Worm (Caenorhabditis elegans): ENCODE results near the gene mlc-7.

mlc-7 gene

DNA sequence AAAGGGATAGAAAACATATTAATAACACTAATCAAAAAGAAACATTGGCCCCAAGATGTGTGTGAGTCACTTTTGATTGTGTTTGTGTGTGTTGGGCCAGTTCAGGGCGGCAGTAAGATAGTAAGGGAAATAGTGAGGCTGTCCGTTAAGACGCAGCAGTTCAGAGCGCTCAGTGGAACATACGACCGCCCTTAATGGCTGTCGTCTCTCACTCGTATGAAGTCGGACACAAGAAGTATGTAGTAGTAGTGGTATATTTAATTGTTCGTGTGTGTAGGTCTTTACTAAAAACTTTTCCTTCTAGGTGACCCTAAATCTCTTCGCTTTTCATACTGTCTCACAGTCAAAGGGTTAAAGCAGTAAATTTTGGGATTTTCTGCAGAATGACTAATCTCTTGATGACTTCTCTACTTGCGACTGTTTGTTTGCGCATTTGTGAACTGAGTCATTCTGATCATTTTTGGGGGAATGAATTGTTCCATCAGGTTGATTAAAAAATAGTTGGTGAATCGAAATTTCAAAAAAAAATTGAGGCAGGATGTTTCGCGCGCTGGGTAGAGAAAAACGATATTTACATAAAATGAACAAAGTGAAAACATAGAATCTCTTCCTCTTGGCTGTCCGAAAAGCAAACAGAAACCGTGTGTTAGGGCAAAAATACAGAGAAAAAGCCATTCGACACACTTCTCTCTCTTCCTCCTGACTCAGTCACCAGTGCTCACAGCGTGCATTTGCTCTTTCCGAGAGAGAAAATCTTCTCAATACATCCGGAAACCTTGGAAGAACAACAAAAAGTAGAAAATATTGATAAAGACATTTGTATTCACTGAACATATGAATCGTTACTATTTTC lies 12.2 kb downstream of the mlc-7 start:
- peak; percentile 44 for TF ChIP-seq pqm-1 (tag; optimal IDR thresholded peaks at IDR 0.05)
- peak; percentile 45 for TF ChIP-seq nfya-1 (tag; optimal IDR thresholded peaks at IDR 0.05; ENCODE audit: insufficient read depth)
- TF ChIP-seq unc-62 (GFP tag; optimal IDR thresholded peaks at IDR 0.05): no peak
- TF ChIP-seq sea-2 (GFP tag; optimal IDR thresholded peaks at IDR 0.05): no peak
- TF ChIP-seq mml-1 (tag; optimal IDR thresholded peaks at IDR 0.05): no peak
- TF ChIP-seq pha-4 (tag; optimal IDR thresholded peaks at IDR 0.05): peak; percentile 54
- no peak for TF ChIP-seq ceh-28 (tag; optimal IDR thresholded peaks at IDR 0.05)
- TF ChIP-seq nhr-23 (tag; optimal IDR thresholded peaks at IDR 0.05): peak; percentile 56
- no peak for TF ChIP-seq fkh-10 (GFP tag; optimal IDR thresholded peaks at IDR 0.05)
- no peak for TF ChIP-seq ceh-82 (tag; optimal IDR thresholded peaks at IDR 0.05)
- TF ChIP-seq jun-1 (tag; optimal IDR thresholded peaks at IDR 0.05): peak; percentile 42
- TF ChIP-seq ama-1 (optimal IDR thresholded peaks at IDR 0.05): peak; percentile 57
- peak; percentile 80 for TF ChIP-seq nhr-43 (tag; optimal IDR thresholded peaks at IDR 0.05; ENCODE audit: poor library complexity, severe bottlenecking)
- TF ChIP-seq egl-5 (tag; optimal IDR thresholded peaks at IDR 0.05): no peak
- TF ChIP-seq nhr-12 (tag; optimal IDR thresholded peaks at IDR 0.05): no peak
- peak; percentile 10 for TF ChIP-seq egl-27 (tag; optimal IDR thresholded peaks at IDR 0.05)
- TF ChIP-seq hmg-11 (tag; optimal IDR thresholded peaks at IDR 0.05): peak; percentile 68
- peak; percentile 19 for TF ChIP-seq snpc-4 (tag; optimal IDR thresholded peaks at IDR 0.05)
- no peak for TF ChIP-seq ceh-9 (tag; optimal IDR thresholded peaks at IDR 0.05)
- no peak for TF ChIP-seq ceh-16 (tag; optimal IDR thresholded peaks at IDR 0.05)
- TF ChIP-seq fos-1 (tag; optimal IDR thresholded peaks at IDR 0.05): no peak
- TF ChIP-seq mdl-1 (tag; optimal IDR thresholded peaks at IDR 0.05): no peak
- peak; percentile 19 for TF ChIP-seq lin-39 (tag; optimal IDR thresholded peaks at IDR 0.05)
- TF ChIP-seq nhr-28 (tag; optimal IDR thresholded peaks at IDR 0.05): no peak
- TF ChIP-seq R02D3.7 (tag; optimal IDR thresholded peaks at IDR 0.05): no peak
- TF ChIP-seq elt-2 (tag; optimal IDR thresholded peaks at IDR 0.05): peak; percentile 8
- no peak for TF ChIP-seq unc-39 (tag; optimal IDR thresholded peaks at IDR 0.05)
- peak in 1 of 3 experiments; percentile 7 for TF ChIP-seq elt-3 (tag; optimal IDR thresholded peaks at IDR 0.05)
- TF ChIP-seq daf-12 (tag; optimal IDR thresholded peaks at IDR 0.05): no peak

DNA sequence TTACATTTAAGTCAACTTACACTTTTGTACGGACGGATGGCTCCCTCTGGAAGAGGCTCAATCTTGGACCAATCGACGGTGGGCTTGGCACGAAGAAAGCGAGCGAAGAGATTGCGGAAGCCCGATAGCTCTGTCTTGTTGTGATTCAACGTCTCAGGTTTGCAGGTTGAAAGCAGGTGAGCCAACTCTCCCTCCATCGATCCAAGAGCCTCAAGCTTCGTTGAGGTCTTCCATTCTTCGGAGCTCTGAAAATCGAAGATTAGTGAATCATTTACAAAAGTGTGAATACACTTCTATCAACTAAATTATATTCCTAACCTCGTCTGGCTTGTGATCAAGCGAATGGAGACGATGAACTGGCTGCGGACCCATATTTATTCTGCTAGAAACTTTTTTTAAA lies 14.5 kb downstream of the mlc-7 start:
- TF ChIP-seq aly-2 (tag; optimal IDR thresholded peaks at IDR 0.05) (no peak), R02D3.7 (tag; optimal IDR thresholded peaks at IDR 0.05) (no peak), snpc-4 (tag; optimal IDR thresholded peaks at IDR 0.05) (no peak), ztf-4 (tag; optimal IDR thresholded peaks at IDR 0.05) (no peak), nfya-1 (tag; optimal IDR thresholded peaks at IDR 0.05; ENCODE audit: insufficient read depth) (no peak), mdl-1 (tag; optimal IDR thresholded peaks at IDR 0.05) (no peak)

DNA sequence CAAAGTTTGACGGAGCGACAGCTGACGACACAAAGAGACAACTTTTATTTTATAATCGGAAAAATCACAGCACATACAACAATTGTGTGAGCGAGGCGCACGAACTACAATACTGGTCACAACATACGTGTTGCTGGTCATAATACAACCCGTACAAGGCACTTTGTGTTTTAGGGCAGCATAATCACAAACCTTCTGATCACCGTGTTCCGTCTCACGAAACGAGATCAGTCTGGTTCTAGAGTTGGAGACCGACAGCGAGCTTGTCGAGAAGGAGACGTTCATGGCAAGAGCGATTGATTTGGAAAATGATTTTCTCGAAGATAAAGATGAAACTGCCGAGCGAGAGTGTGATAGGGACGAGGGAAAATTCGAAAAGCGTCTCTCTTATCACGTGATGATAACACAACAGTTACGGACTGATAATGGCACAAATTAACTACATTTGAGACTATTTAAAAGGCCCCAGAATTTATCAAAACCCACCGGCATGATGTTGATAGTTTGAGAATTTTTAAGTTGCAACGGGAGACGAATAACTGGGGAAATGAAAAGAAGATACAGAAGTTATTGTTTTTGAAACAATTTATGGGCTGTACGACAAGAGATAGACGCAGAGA lies 15.6 kb downstream of the mlc-7 start:
- TF ChIP-seq elt-2 (tag; optimal IDR thresholded peaks at IDR 0.05) (peak; percentile 94), nhr-77 (tag; optimal IDR thresholded peaks at IDR 0.05) (no peak), nhr-67 (tag; optimal IDR thresholded peaks at IDR 0.05) (no peak), nhr-43 (tag; optimal IDR thresholded peaks at IDR 0.05; ENCODE audit: poor library complexity, severe bottlenecking) (peak; percentile 76), nfya-1 (tag; optimal IDR thresholded peaks at IDR 0.05; ENCODE audit: insufficient read depth) (peak; percentile 8), pqm-1 (tag; optimal IDR thresholded peaks at IDR 0.05) (peak; percentile 46), unc-62 (GFP tag; optimal IDR thresholded peaks at IDR 0.05) (no peak), lin-15B (tag; optimal IDR thresholded peaks at IDR 0.05) (no peak), lsy-12 (tag; optimal IDR thresholded peaks at IDR 0.05) (peak; percentile 31)
